Fruit fly (Drosophila melanogaster): ENCODE measurements around the gene pigeon.
A peak's percentile ranks its signal among the peaks of the same experiment; 100 is the strongest.

Gene pigeon

dm6 chr2L:19233300-19233699 lies 47.5 kb downstream of the pigeon start (continued):
- TF ChIP-seq bigmax (GFP tag; optimal IDR thresholded peaks at IDR 0.05) (no peak), CG4360 (GFP tag; IDR thresholded peaks at IDR 0.05) (no peak), NfI (GFP tag; optimal IDR thresholded peaks at IDR 0.05) (peak; percentile 16), Awh (GFP tag; IDR thresholded peaks at IDR 0.05) (no peak), nerfin-2 (GFP tag; IDR thresholded peaks at IDR 0.05; ENCODE audit: partially characterized antibody) (no peak), CG32772 (GFP tag; IDR thresholded peaks at IDR 0.05) (no peak), corto (GFP tag; optimal IDR thresholded peaks at IDR 0.05) (no peak), HLH4C (GFP tag; IDR thresholded peaks at IDR 0.05; ENCODE audit: partially characterized antibody) (no peak), lab (GFP tag; optimal IDR thresholded peaks at IDR 0.05) (peak; percentile 32), Adf1 (GFP tag; IDR thresholded peaks at IDR 0.05) (no peak), CG2678 (tag; optimal IDR thresholded peaks at IDR 0.05) (peak; percentile 47), bab2 (GFP tag; optimal IDR thresholded peaks at IDR 0.05) (peak; percentile 28), CG13424 (tag; optimal IDR thresholded peaks at IDR 0.05) (peak; percentile 7), CrebB (tag; optimal IDR thresholded peaks at IDR 0.05) (no peak), C15 (GFP tag; IDR thresholded peaks at IDR 0.05) (no peak), dysf (GFP tag; IDR thresholded peaks at IDR 0.05) (no peak; the same call in 1 of the 3 replicates), D19B (GFP tag; optimal IDR thresholded peaks at IDR 0.05) (no peak), pnt (GFP tag; optimal IDR thresholded peaks at IDR 0.05) (no peak), seq (GFP tag; IDR thresholded peaks at IDR 0.05) (0 out of 2 replicates have a peak, but pooled peaks have one; percentile 36), pan (optimal IDR thresholded peaks at IDR 0.05) (no peak), pan (GFP tag; optimal IDR thresholded peaks at IDR 0.05 in 1 of 2, IDR thresholded peaks at IDR 0.05 in 1 of 2) (no peak), CG13624 (GFP tag; optimal IDR thresholded peaks at IDR 0.05) (peak; percentile 25), D19A (tag; optimal IDR thresholded peaks at IDR 0.05) (no peak), CG4328 (GFP tag; optimal IDR thresholded peaks at IDR 0.05) (no peak), Abd-B (GFP tag; optimal IDR thresholded peaks at IDR 0.05) (peak; percentile 4), slbo (GFP tag; IDR thresholded peaks at IDR 0.05) (peak; percentile 59), CG32532 (GFP tag; IDR thresholded peaks at IDR 0.05) (peak; percentile 51), sisA (GFP tag; IDR thresholded peaks at IDR 0.05) (peak; percentile 43), Ravus (GFP tag; IDR thresholded peaks at IDR 0.05) (no peak), CG16815 (GFP tag; optimal IDR thresholded peaks at IDR 0.05) (peak; percentile 9), ara (GFP tag; IDR thresholded peaks at IDR 0.05) (0 out of 2 replicates have a peak, but pooled peaks have one; percentile 24), CG11723 (GFP tag; optimal IDR thresholded peaks at IDR 0.05) (no peak), Vsx1 (GFP tag; optimal IDR thresholded peaks at IDR 0.05) (no peak), CG17612 (GFP tag; IDR thresholded peaks at IDR 0.05) (no peak), Hmr (GFP tag; optimal IDR thresholded peaks at IDR 0.05) (peak; percentile 54), CG1233 (GFP tag; optimal IDR thresholded peaks at IDR 0.05) (peak; percentile 13), kah (GFP tag; optimal IDR thresholded peaks at IDR 0.05) (no peak), CG7556 (GFP tag; optimal IDR thresholded peaks at IDR 0.05) (peak; percentile 47), Rfx (GFP tag; IDR thresholded peaks at IDR 0.05) (peak; percentile 46; the same call in 1 of the 2 replicates), CG30431 (GFP tag; optimal IDR thresholded peaks at IDR 0.05) (peak; percentile 12), crol (GFP tag; IDR thresholded peaks at IDR 0.05) (no peak), btn (GFP tag; optimal IDR thresholded peaks at IDR 0.05) (no peak), ems (GFP tag; optimal IDR thresholded peaks at IDR 0.05) (no peak), Neu2 (GFP tag; optimal IDR thresholded peaks at IDR 0.05; ENCODE audit: borderline replicate concordance) (no peak), Atf6 (GFP tag; IDR thresholded peaks at IDR 0.05) (0 out of 2 replicates have a peak, but pooled peaks have one; percentile 10), CG5245 (GFP tag; optimal IDR thresholded peaks at IDR 0.05) (no peak), Opbp (GFP tag; IDR thresholded peaks at IDR 0.05; ENCODE audit: partially characterized antibody) (no peak)
